Fruit fly (Drosophila melanogaster) whole organism, pupa: Measurements from ENCODE around the gene Ostgamma.
A peak's percentile ranks its signal among the peaks of the same experiment; 100 is the strongest.

Experiments used
- CG10348 ChIP-seq: fragments of 200-800 bp; sonication (Bioruptor generic); IDR thresholded peaks from 2 replicates; pipeline ENCODE4 v1.3.6; 2022; ENCODE audit warnings: missing biosample characterization, missing genetic modification characterization
- CG12605 ChIP-seq: fragments of 200-800 bp; sonication (Bioruptor generic); IDR thresholded peaks from 2 replicates; pipeline ENCODE4 v1.3.6; 2022; ENCODE audit warnings: missing biosample characterization, missing genetic modification characterization
- CG13204 ChIP-seq: fragments of 200-800 bp; sonication (Bioruptor generic); optimal IDR thresholded peaks from 2 replicates; lab custom pipeline; 2018; ENCODE audit warnings: missing biosample characterization, mild to moderate bottlenecking, missing genetic modification characterization, moderate library complexity
- CG14655 ChIP-seq: fragments of 200-800 bp; sonication (Bioruptor generic); optimal IDR thresholded peaks from 3 replicates; lab custom pipeline; 2017; ENCODE audit warnings: mild to moderate bottlenecking, missing biosample characterization, missing genetic modification reagents, missing genetic modification characterization
- CG15710 ChIP-seq: fragments of 200-800 bp; sonication (Bioruptor generic); optimal IDR thresholded peaks from 2 replicates; lab custom pipeline; 2018; ENCODE audit warnings: missing biosample characterization, mild to moderate bottlenecking, missing genetic modification characterization, moderate library complexity
- CG17806 ChIP-seq: fragments of 200-800 bp; sonication (Bioruptor generic); optimal IDR thresholded peaks from 2 replicates; lab custom pipeline; 2018; ENCODE audit warnings: missing biosample characterization, mild to moderate bottlenecking, missing genetic modification characterization, moderate library complexity
- CG32121 ChIP-seq: fragments of 200-800 bp; sonication (Bioruptor generic); IDR thresholded peaks from 2 replicates; pipeline ENCODE4 v1.3.6; 2022; ENCODE audit warnings: missing biosample characterization, missing genetic modification characterization
- CG34367 ChIP-seq: fragments of 200-800 bp; sonication (Bioruptor generic); optimal IDR thresholded peaks from 2 replicates; lab custom pipeline; 2018; ENCODE audit warnings: missing biosample characterization, mild to moderate bottlenecking, missing genetic modification characterization
- CG4496 ChIP-seq: fragments of 200-800 bp; sonication (Bioruptor generic); IDR thresholded peaks from 3 replicates; pipeline ENCODE4 v1.3.6; 2022; ENCODE audit warnings: missing biosample characterization, missing genetic modification characterization
- CG8159 ChIP-seq: fragments of 200-800 bp; sonication (Bioruptor generic); optimal IDR thresholded peaks from 3 replicates; lab custom pipeline; 2018; ENCODE audit warnings: missing biosample characterization, mild to moderate bottlenecking, missing genetic modification characterization, moderate library complexity
- CG8301 ChIP-seq: fragments of 200-800 bp; sonication (Bioruptor generic); optimal IDR thresholded peaks from 2 replicates; lab custom pipeline; 2018; ENCODE audit warnings: missing biosample characterization, mild to moderate bottlenecking, missing genetic modification characterization
- CG9948 ChIP-seq: fragments of 200-800 bp; sonication (Bioruptor generic); optimal IDR thresholded peaks from 2 replicates; lab custom pipeline; 2018; ENCODE audit warnings: missing biosample characterization, mild to moderate bottlenecking, missing genetic modification characterization, moderate library complexity
- D1 ChIP-seq: fragments of 200-800 bp; sonication (Bioruptor generic); optimal IDR thresholded peaks from 2 replicates; lab custom pipeline; 2018; ENCODE audit warnings: missing biosample characterization, mild to moderate bottlenecking, missing genetic modification characterization, moderate library complexity
- EcR ChIP-seq: fragments of 200-800 bp; sonication (Bioruptor generic); optimal IDR thresholded peaks from 3 replicates; lab custom pipeline; 2019; ENCODE audit warnings: missing biosample characterization, missing genetic modification characterization, mild to moderate bottlenecking, moderate library complexity, missing genetic modification reagents
- Ets98B ChIP-seq: fragments of 200-800 bp; sonication (Bioruptor generic); IDR thresholded peaks from 2 replicates; pipeline ENCODE4 v1.3.6; 2022; ENCODE audit warnings: missing biosample characterization, missing genetic modification characterization
- Pif1A ChIP-seq: fragments of 200-800 bp; sonication (Bioruptor generic); optimal IDR thresholded peaks from 3 replicates; lab custom pipeline; 2016; ENCODE audit warnings: missing biosample characterization, missing genetic modification characterization
- Pif1B ChIP-seq: fragments of 200-800 bp; sonication (Bioruptor generic); optimal IDR thresholded peaks from 3 replicates; lab custom pipeline; 2016; ENCODE audit warnings: missing biosample characterization, missing genetic modification characterization
- Snoo ChIP-seq: fragments of 200-800 bp; sonication (Bioruptor generic); optimal IDR thresholded peaks from 3 replicates; lab custom pipeline; 2017; ENCODE audit warnings: missing biosample characterization, mild to moderate bottlenecking, missing genetic modification characterization, inconsistent platforms
- fd96Ca ChIP-seq: fragments of 200-800 bp; sonication (Bioruptor generic); IDR thresholded peaks from 3 replicates; pipeline ENCODE4 v1.3.6; 2022; ENCODE audit warnings: missing biosample characterization, missing genetic modification characterization
- gl ChIP-seq: fragments of 200-800 bp; sonication (Bioruptor generic); optimal IDR thresholded peaks from 2 replicates; lab custom pipeline; 2018; ENCODE audit warnings: missing biosample characterization, mild to moderate bottlenecking, missing genetic modification characterization
- rn ChIP-seq: fragments of 200-800 bp; sonication (Bioruptor generic); IDR thresholded peaks from 2 replicates; pipeline ENCODE4 v1.3.6; 2022; ENCODE audit warnings: missing biosample characterization, missing genetic modification characterization

Ostgamma gene

dm6 chr2L:8300220-8301167 is 7.5 kb downstream of the Ostgamma start, which contains the start of gene Btk:
Gene Btk (minus strand): TSS chr2L:8301079.
- TF ChIP-seq fd96Ca (GFP tag; lab: Robert Waterston, UW) (no peak), Snoo (peak; percentile 19), CG32121 (GFP tag; lab: Robert Waterston, UW) (peak; percentile 12; the same call in 1 of the 2 replicates), EcR (peak; percentile 85)

DNA sequence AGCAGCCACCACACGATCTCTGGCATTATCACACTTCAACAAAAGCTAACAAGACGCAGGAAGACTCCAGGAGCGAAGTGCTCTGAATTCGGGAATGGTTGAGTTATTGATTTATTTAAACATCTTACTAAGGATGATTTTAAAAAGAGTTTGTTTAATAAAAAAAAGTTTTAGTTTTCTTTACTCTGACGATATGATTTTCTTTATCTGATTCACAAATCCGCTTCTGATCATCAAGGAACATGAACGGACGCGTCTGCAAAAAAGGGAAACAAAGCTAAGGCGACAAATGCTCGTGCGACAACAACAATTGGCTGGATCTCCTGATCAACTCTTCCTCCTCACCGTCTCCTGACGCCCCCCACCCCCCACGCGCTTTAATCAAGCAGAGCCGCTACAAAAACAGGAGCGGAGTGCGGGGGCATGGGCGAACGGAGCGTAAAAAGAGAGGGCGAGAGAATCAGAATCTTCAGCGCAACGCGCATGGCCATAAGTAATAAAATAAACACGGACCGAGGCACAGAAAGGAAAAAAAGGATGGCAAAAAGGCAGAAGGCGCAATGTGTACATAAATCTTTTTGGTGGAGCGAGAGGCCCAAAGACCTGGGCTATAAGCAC is 8.7 kb downstream of the Ostgamma start:
- TF ChIP-seq CG15710 (peak; percentile 95), Pif1A (peak; percentile 82), Ets98B (GFP tag; lab: Robert Waterston, UW) (peak; percentile 47), CG12605 (GFP tag; lab: Robert Waterston, UW) (peak; percentile 64; the same call in 1 of the 2 replicates), D1 (tag; lab: Kevin White, UChicago) (peak; percentile 51), CG10348 (GFP tag; lab: Robert Waterston, UW) (no peak), EcR (peak; percentile 81), CG34367 (tag; lab: Kevin White, UChicago) (peak; percentile 75), Snoo (peak; percentile 86), CG14655 (GFP tag; lab: Kevin White, UChicago) (no peak), CG9948 (peak; percentile 85), CG8301 (peak; percentile 74), rn (GFP tag; lab: Robert Waterston, UW) (peak; percentile 40; the same call in 1 of the 2 replicates), Pif1B (peak; percentile 92), CG32121 (GFP tag; lab: Robert Waterston, UW) (no peak), CG13204 (peak; percentile 97), gl (tag; lab: Kevin White, UChicago) (peak; percentile 85), CG8159 (peak; percentile 93), CG17806 (tag; lab: Kevin White, UChicago) (peak; percentile 92), CG4496 (GFP tag; lab: Robert Waterston, UW) (peak; percentile 69; the same call in 2 of the 3 replicates), fd96Ca (GFP tag; lab: Robert Waterston, UW) (peak; percentile 71)
- TF ChIP-seq, all 21 proteins: peak for 18

- TF ChIP-seq CG4496 (GFP tag; lab: Robert Waterston, UW), result no peak
These were observed 10.9 kb downstream of the Ostgamma start for dm6 chr2L:8297070-8297469.

DNA sequence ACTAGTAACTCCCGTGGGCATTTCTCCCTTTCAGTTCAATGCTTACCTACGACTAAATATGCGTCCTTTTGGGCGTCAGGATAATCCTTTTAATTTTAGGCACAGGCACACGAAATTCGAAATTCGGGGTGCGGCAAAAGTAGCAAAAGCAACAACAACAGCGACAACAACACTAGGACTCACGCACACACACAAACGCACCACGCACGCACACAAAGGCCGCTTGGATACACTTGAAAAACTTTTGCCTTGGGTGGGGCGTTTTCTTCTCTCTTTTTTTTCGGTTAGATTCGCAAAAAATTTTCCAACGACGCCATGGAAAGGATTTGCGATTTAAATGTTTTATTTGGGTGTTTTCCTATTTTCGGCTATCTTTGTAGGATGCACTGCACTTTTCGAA is 11.6 kb downstream of the Ostgamma start:
- TF ChIP-seq CG13204, result no peak
- TF ChIP-seq CG17806 (tag; lab: Kevin White, UChicago), result no peak
- no peak for TF ChIP-seq rn (GFP tag; lab: Robert Waterston, UW)
- TF ChIP-seq CG14655 (GFP tag; lab: Kevin White, UChicago), result no peak
- no peak for TF ChIP-seq CG34367 (tag; lab: Kevin White, UChicago)
- no peak for TF ChIP-seq D1 (tag; lab: Kevin White, UChicago)
- TF ChIP-seq Pif1B, result no peak
- TF ChIP-seq CG8301, result no peak
- TF ChIP-seq CG8159, result no peak
- TF ChIP-seq Pif1A, result no peak
- no peak for TF ChIP-seq Snoo
- no peak for TF ChIP-seq CG15710
- TF ChIP-seq CG32121 (GFP tag; lab: Robert Waterston, UW), result no peak
- TF ChIP-seq Ets98B (GFP tag; lab: Robert Waterston, UW), result no peak
- no peak for TF ChIP-seq gl (tag; lab: Kevin White, UChicago)
- TF ChIP-seq EcR, result no peak
- no peak for TF ChIP-seq CG4496 (GFP tag; lab: Robert Waterston, UW)
- TF ChIP-seq, all 21 proteins: peak for 0

dm6 chr2L:8294043-8294442 is 13.9 kb downstream of the Ostgamma start:
- TF ChIP-seq Pif1B, result no peak
- no peak for TF ChIP-seq Pif1A
- TF ChIP-seq CG8159, result no peak
- no peak for TF ChIP-seq CG12605 (GFP tag; lab: Robert Waterston, UW)
- no peak for TF ChIP-seq CG10348 (GFP tag; lab: Robert Waterston, UW)
- no peak for TF ChIP-seq CG9948
- no peak for TF ChIP-seq CG8301
- no peak for TF ChIP-seq Snoo
- no peak for TF ChIP-seq EcR

- no peak for TF ChIP-seq D1 (tag; lab: Kevin White, UChicago)
- no peak for TF ChIP-seq fd96Ca (GFP tag; lab: Robert Waterston, UW)
- TF ChIP-seq CG4496 (GFP tag; lab: Robert Waterston, UW), result no peak
- TF ChIP-seq Ets98B (GFP tag; lab: Robert Waterston, UW), result no peak
- TF ChIP-seq Pif1A, result peak; percentile 21
- no peak for TF ChIP-seq gl (tag; lab: Kevin White, UChicago)
- TF ChIP-seq CG17806 (tag; lab: Kevin White, UChicago), result no peak
- peak; percentile 37 for TF ChIP-seq Snoo
- peak; percentile 8 for TF ChIP-seq CG8159
These were observed 14.5 kb downstream of the Ostgamma start for dm6 chr2L:8293449-8293848.
